Worm (Caenorhabditis elegans): ENCODE results near the gene pac-1.

DNA sequence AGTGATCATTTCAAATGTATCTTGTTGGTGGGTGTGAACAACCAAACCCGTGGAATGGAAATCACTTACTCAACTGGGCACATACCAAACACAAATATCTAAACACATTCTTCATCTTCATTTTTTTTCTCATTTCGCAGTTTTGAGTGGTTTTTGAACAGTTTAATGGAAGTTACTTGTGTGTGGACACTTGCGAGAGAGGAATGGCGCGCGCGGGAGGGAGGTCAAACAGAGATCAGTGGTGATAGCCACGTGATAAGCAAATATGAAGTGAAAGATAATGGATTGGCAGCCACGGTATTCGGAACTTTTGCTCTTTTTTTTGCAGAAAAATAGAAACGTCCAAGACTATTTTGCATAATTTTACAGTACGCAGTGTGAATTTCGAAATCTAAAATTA, 25.8 kb downstream of the pac-1 start:
- TF ChIP-seq cog-1 (tag; optimal IDR thresholded peaks at IDR 0.05), result no peak
- TF ChIP-seq T22C8.4 (GFP tag; IDR thresholded peaks at IDR 0.05), result no peak
- no peak for TF ChIP-seq ztf-29 (GFP tag; IDR thresholded peaks at IDR 0.05)
- TF ChIP-seq tab-1 (GFP tag; IDR thresholded peaks at IDR 0.05), result no peak
- TF ChIP-seq flt-1 (GFP tag; IDR thresholded peaks at IDR 0.05), result no peak
